Fruit fly (Drosophila melanogaster): ENCODE data around the gene LpR2.
A peak's percentile ranks its signal among the peaks of the same experiment; 100 is the strongest.

LpR2 gene

DNA sequence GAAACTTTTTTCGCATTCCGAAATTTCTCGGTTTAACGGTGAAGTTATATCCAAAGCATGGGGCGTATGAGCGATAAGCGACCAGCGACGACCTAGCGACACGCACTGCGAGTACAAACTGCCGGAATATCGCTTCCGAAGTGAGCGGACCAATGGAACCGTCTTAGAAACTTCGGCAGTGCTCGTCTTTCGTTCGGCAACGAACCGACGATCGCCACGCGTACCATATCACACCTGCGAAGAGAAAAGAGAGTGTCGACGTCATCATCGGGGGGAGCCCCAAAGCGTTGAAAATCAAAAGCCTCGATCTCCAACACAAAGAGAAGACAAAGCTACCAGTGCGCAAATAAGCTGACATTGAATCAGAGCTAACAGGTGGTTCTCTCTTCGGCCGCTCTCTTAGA, at the start of gene LpR2:
TSS of gene LpR2 (minus strand) at position 118 of the 404 bp plus-strand sequence.
- no peak for TF ChIP-seq lola (GFP tag; optimal IDR thresholded peaks at IDR 0.05)
- no peak for TF ChIP-seq fru (GFP tag; optimal IDR thresholded peaks at IDR 0.05)
- TF ChIP-seq CrebA (GFP tag; optimal IDR thresholded peaks at IDR 0.05; ENCODE audit: borderline replicate concordance), result peak; percentile 51
- TF ChIP-seq Dif (GFP tag; optimal IDR thresholded peaks at IDR 0.05; ENCODE audit: partially characterized antibody), result peak; percentile 73
- TF ChIP-seq Hr78 (GFP tag; optimal IDR thresholded peaks at IDR 0.05), result no peak
- TF ChIP-seq Vsx2 (GFP tag; optimal IDR thresholded peaks at IDR 0.05; ENCODE audit: partially characterized antibody), result peak; percentile 5
- TF ChIP-seq Hr83 (GFP tag; optimal IDR thresholded peaks at IDR 0.05; ENCODE audit: poor library complexity, severe bottlenecking), result no peak
- no peak for TF ChIP-seq Rel (GFP tag; optimal IDR thresholded peaks at IDR 0.05)
- peak; percentile 99 for TF ChIP-seq Rel (tag; optimal IDR thresholded peaks at IDR 0.05)
- no peak for TF ChIP-seq jim (GFP tag; optimal IDR thresholded peaks at IDR 0.05)
- TF ChIP-seq rgr (GFP tag; optimal IDR thresholded peaks at IDR 0.05), result peak; percentile 12
- peak; percentile 27 to 83 for TF ChIP-seq dl (GFP tag; optimal IDR thresholded peaks at IDR 0.05; ENCODE audit: insufficient read depth in 1 of 2, partially characterized antibody in 2 of 2)
- TF ChIP-seq HLH106 (tag; optimal IDR thresholded peaks at IDR 0.05), result no peak
- TF ChIP-seq GATAd (GFP tag; optimal IDR thresholded peaks at IDR 0.05), result no peak
- no peak for TF ChIP-seq Abd-B (GFP tag; optimal IDR thresholded peaks at IDR 0.05)
- TF ChIP-seq Sp1 (GFP tag; optimal IDR thresholded peaks at IDR 0.05), result no peak
- no peak for TF ChIP-seq usp (GFP tag; optimal IDR thresholded peaks at IDR 0.05)
- TF ChIP-seq woc (GFP tag; optimal IDR thresholded peaks at IDR 0.05), result no peak
- no peak for TF ChIP-seq CG9705 (GFP tag; optimal IDR thresholded peaks at IDR 0.05)
- TF ChIP-seq N (GFP tag; optimal IDR thresholded peaks at IDR 0.05), result no peak
- no peak for TF ChIP-seq Mio (GFP tag; optimal IDR thresholded peaks at IDR 0.05)
- no peak for TF ChIP-seq Myc (optimal IDR thresholded peaks at IDR 0.05)
- no peak for TF ChIP-seq dmrt93B (GFP tag; optimal IDR thresholded peaks at IDR 0.05)
- no peak for TF ChIP-seq tai (GFP tag; optimal IDR thresholded peaks at IDR 0.05)
- no peak for TF ChIP-seq ey (GFP tag; optimal IDR thresholded peaks at IDR 0.05)
- TF ChIP-seq dsf (GFP tag; optimal IDR thresholded peaks at IDR 0.05; ENCODE audit: borderline replicate concordance), result no peak
- TF ChIP-seq Dfd (GFP tag; optimal IDR thresholded peaks at IDR 0.05), result no peak
- TF ChIP-seq pan (optimal IDR thresholded peaks at IDR 0.05), result no peak
- no peak for TF ChIP-seq br (GFP tag; optimal IDR thresholded peaks at IDR 0.05)
- TF ChIP-seq Jra (GFP tag; optimal IDR thresholded peaks at IDR 0.05), result peak; percentile 20
- TF ChIP-seq brk (GFP tag; optimal IDR thresholded peaks at IDR 0.05), result no peak
- peak; percentile 46 for TF ChIP-seq psq (GFP tag; optimal IDR thresholded peaks at IDR 0.05)
- no peak for TF ChIP-seq foxo (GFP tag; optimal IDR thresholded peaks at IDR 0.05)
- TF ChIP-seq h (GFP tag; optimal IDR thresholded peaks at IDR 0.05), result peak; percentile 95
- no peak for TF ChIP-seq OdsH (GFP tag; optimal IDR thresholded peaks at IDR 0.05)
- peak; percentile 9 for TF ChIP-seq CG32264 (GFP tag; optimal IDR thresholded peaks at IDR 0.05)
- no peak for TF ChIP-seq sv (GFP tag; optimal IDR thresholded peaks at IDR 0.05)
- TF ChIP-seq sage (GFP tag; optimal IDR thresholded peaks at IDR 0.05), result no peak
- peak; percentile 12 for TF ChIP-seq Hnf4 (GFP tag; optimal IDR thresholded peaks at IDR 0.05)

DNA sequence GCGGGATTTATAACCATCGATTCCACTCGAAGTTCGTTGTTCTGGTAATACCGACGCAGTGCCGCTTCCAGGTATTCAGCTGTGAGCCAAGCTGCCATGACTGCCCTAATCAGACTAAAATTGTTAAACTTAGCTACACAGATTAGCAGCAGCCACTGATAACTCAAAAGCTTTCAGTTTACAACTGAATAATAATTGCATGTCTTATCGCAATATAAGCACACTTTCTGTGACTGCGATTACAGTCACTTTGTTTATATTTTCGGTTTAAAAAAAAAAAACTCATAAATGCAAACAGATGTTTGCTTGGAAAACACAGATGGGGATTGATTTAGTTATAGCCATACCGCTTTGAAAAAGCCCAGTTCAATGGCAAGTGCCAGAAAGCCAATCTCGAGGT, 49.1 kb upstream of the LpR2 start, which contains the start of gene CG31380:
TSS of gene CG31380 (minus strand) at position 101 of the 400 bp plus-strand sequence.
- TF ChIP-seq Myc (optimal IDR thresholded peaks at IDR 0.05) (no peak), pan (optimal IDR thresholded peaks at IDR 0.05) (no peak), Dfd (GFP tag; optimal IDR thresholded peaks at IDR 0.05) (no peak), Hnf4 (GFP tag; optimal IDR thresholded peaks at IDR 0.05) (no peak), N (GFP tag; optimal IDR thresholded peaks at IDR 0.05) (no peak), ey (GFP tag; optimal IDR thresholded peaks at IDR 0.05) (no peak), HLH106 (tag; optimal IDR thresholded peaks at IDR 0.05) (no peak), GATAd (GFP tag; optimal IDR thresholded peaks at IDR 0.05) (no peak), OdsH (GFP tag; optimal IDR thresholded peaks at IDR 0.05) (no peak)

dm6 chr3R:25787198-25787597, 46.9 kb upstream of the LpR2 start, which contains the start of gene CG4960:
TSS of gene CG4960 (minus strand) at chr3R:25787298.
- TF ChIP-seq Dfd (GFP tag; optimal IDR thresholded peaks at IDR 0.05) (no peak), Hr83 (GFP tag; optimal IDR thresholded peaks at IDR 0.05; ENCODE audit: poor library complexity, severe bottlenecking) (no peak), tai (GFP tag; optimal IDR thresholded peaks at IDR 0.05) (no peak), OdsH (GFP tag; optimal IDR thresholded peaks at IDR 0.05) (no peak), sv (GFP tag; optimal IDR thresholded peaks at IDR 0.05) (no peak), Sp1 (GFP tag; optimal IDR thresholded peaks at IDR 0.05) (no peak), Mio (GFP tag; optimal IDR thresholded peaks at IDR 0.05) (no peak), HLH106 (tag; optimal IDR thresholded peaks at IDR 0.05) (no peak), foxo (GFP tag; optimal IDR thresholded peaks at IDR 0.05) (no peak), Myc (optimal IDR thresholded peaks at IDR 0.05) (no peak), pan (optimal IDR thresholded peaks at IDR 0.05) (no peak), Rel (GFP tag; optimal IDR thresholded peaks at IDR 0.05) (no peak), Rel (tag; optimal IDR thresholded peaks at IDR 0.05) (no peak), psq (GFP tag; optimal IDR thresholded peaks at IDR 0.05) (no peak), ey (GFP tag; optimal IDR thresholded peaks at IDR 0.05) (no peak), usp (GFP tag; optimal IDR thresholded peaks at IDR 0.05) (no peak), Jra (GFP tag; optimal IDR thresholded peaks at IDR 0.05) (no peak), Abd-B (GFP tag; optimal IDR thresholded peaks at IDR 0.05) (no peak), CrebA (GFP tag; optimal IDR thresholded peaks at IDR 0.05; ENCODE audit: borderline replicate concordance) (no peak)
